Worm (Caenorhabditis elegans) whole organism, early embryonic: ENCODE results near the gene spe-51.
"Not testable (repeated sequence)": the region's sequence is repeated elsewhere in the genome, so short reads cannot be mapped to it uniquely, and the experiment has no call there.

ENCODE experiments used
- B0310.2 ChIP-seq: sonication (generic microtip); optimal IDR thresholded peaks from 2 replicates; lab custom pipeline; 2016; ENCODE audit warnings: mild to moderate bottlenecking, missing genetic modification characterization, missing compliant biosample characterization
- aly-1 ChIP-seq: sonication (generic microtip); optimal IDR thresholded peaks from 2 replicates; lab custom pipeline; 2016; ENCODE audit warnings: missing genetic modification characterization, missing compliant biosample characterization
- ama-1 ChIP-seq: fragments of 150-350 bp; optimal IDR thresholded peaks from 2 replicates; lab custom pipeline; 2014
- flt-1 ChIP-seq: fragments of 200-800 bp; sonication (Bioruptor generic); IDR thresholded peaks from 2 replicates; pipeline ENCODE4 v1.3.6; 2022; ENCODE audit warnings: missing genetic modification characterization, missing compliant biosample characterization
- hmg-4 ChIP-seq: fragments of 200-800 bp; sonication (Bioruptor generic); optimal IDR thresholded peaks from 2 replicates; lab custom pipeline; 2018; ENCODE audit warnings: mild to moderate bottlenecking, missing genetic modification characterization, missing compliant biosample characterization
- tbx-11 ChIP-seq: fragments of 200-800 bp; sonication (Bioruptor generic); IDR thresholded peaks from 2 replicates; pipeline ENCODE4 v1.3.6; 2022; ENCODE audit warnings: missing genetic modification characterization, missing compliant biosample characterization
- tbx-37 ChIP-seq: fragments of 200-800 bp; sonication (Bioruptor generic); conservative IDR thresholded peaks from 2 replicates; pipeline ENCODE4 v1.3.6; 2022; ENCODE audit warnings: missing genetic modification reagents, missing genetic modification characterization, missing compliant biosample characterization

- not testable (repeated sequence) for TF ChIP-seq tbx-37; hmg-4 (GFP tag; lab: Kevin White, UChicago); ama-1 (lab: Kevin White, UChicago); aly-1; flt-1 (GFP tag; lab: Robert Waterston, UW); tbx-11 (GFP tag; lab: Robert Waterston, UW); B0310.2
These were observed 28.0 kb downstream of the spe-51 start for ce11 chrIV:4720522-4720921.
